Fruit fly (Drosophila melanogaster): ENCODE results near the gene Ac13E.

DNA sequence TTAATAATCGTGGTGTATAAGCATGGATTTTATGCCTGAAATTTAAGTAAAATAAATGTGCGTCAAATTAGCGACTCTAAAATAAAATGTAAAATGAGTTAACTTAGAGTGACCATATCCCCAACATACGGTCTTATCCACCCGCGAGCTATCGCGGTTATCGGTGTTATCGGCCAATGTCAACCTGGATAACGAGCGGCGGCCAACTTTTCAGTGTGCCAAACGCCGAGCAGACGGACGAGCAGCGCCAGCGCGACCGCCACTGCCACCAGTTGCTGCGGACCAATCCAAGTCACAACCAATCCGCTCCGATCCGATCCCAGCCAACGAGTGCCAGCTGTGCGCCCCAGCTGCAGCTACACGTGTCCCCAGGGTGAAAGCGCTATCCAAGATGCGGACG lies 24.0 kb upstream of the Ac13E start, which contains the start of the genes cerv and CG7872:
- TF ChIP-seq bab1 (GFP tag; optimal IDR thresholded peaks at IDR 0.05) (peak; percentile 44), toe (GFP tag; optimal IDR thresholded peaks at IDR 0.05) (no peak), ovo (GFP tag; optimal IDR thresholded peaks at IDR 0.05) (no peak), CG12768 (GFP tag; optimal IDR thresholded peaks at IDR 0.05) (no peak), CG1620 (GFP tag; optimal IDR thresholded peaks at IDR 0.05) (peak; percentile 6), tj (GFP tag; optimal IDR thresholded peaks at IDR 0.05) (no peak), kay (GFP tag; ENCODE audit: borderline replicate concordance) (no peak), CG7101 (tag; optimal IDR thresholded peaks at IDR 0.05) (no peak), CG33017 (tag; optimal IDR thresholded peaks at IDR 0.05) (no peak), pad (GFP tag; optimal IDR thresholded peaks at IDR 0.05) (no peak), CG5204 (GFP tag; optimal IDR thresholded peaks at IDR 0.05) (no peak)
